Worm (Caenorhabditis elegans) whole organism, early embryonic: ENCODE data around the gene Y37H2A.10.

Experiments used
- B0310.2 ChIP-seq: sonication (generic microtip); optimal IDR thresholded peaks from 2 replicates; lab custom pipeline; 2016; ENCODE audit warnings: mild to moderate bottlenecking, missing genetic modification characterization, missing compliant biosample characterization
- F13C5.2 ChIP-seq: sonication (generic microtip); optimal IDR thresholded peaks from 2 replicates; lab custom pipeline; 2017; ENCODE audit warnings: mild to moderate bottlenecking, missing genetic modification characterization, inconsistent platforms, missing compliant biosample characterization
- aly-1 ChIP-seq: sonication (generic microtip); optimal IDR thresholded peaks from 2 replicates; lab custom pipeline; 2016; ENCODE audit warnings: missing genetic modification characterization, missing compliant biosample characterization
- ama-1 ChIP-seq: fragments of 150-350 bp; optimal IDR thresholded peaks from 2 replicates; lab custom pipeline; 2014
- ceh-36 ChIP-seq: sonication (generic microtip); optimal IDR thresholded peaks from 2 replicates; lab custom pipeline; 2016; ENCODE audit warnings: missing genetic modification characterization, inconsistent platforms, missing compliant biosample characterization
- ets-7 ChIP-seq: sonication (generic microtip); optimal IDR thresholded peaks from 2 replicates; lab custom pipeline; 2016; ENCODE audit warnings: missing genotype, missing genetic modification characterization, missing compliant biosample characterization
- flt-1 ChIP-seq: fragments of 200-800 bp; sonication (Bioruptor generic); IDR thresholded peaks from 2 replicates; pipeline ENCODE4 v1.3.6; 2022; ENCODE audit warnings: missing genetic modification characterization, missing compliant biosample characterization
- hmbx-1 ChIP-seq: sonication (generic microtip); optimal IDR thresholded peaks from 2 replicates; lab custom pipeline; 2016; ENCODE audit warnings: mild to moderate bottlenecking, missing genetic modification characterization, missing compliant biosample characterization
- hmg-4 ChIP-seq: fragments of 200-800 bp; sonication (Bioruptor generic); optimal IDR thresholded peaks from 2 replicates; lab custom pipeline; 2018; ENCODE audit warnings: mild to moderate bottlenecking, missing genetic modification characterization, missing compliant biosample characterization
- hnd-1 ChIP-seq: sonication (generic microtip); optimal IDR thresholded peaks from 2 replicates; lab custom pipeline; 2016; ENCODE audit warnings: missing genetic modification characterization, missing compliant biosample characterization
- pes-1 ChIP-seq: fragments of 200-800 bp; sonication (Bioruptor generic); IDR thresholded peaks from 2 replicates; pipeline ENCODE4 v1.3.6; 2022; ENCODE audit warnings: missing genetic modification reagents, missing genetic modification characterization, missing compliant biosample characterization
- scrt-1 ChIP-seq: fragments of 200-800 bp; sonication (Bioruptor generic); IDR thresholded peaks from 2 replicates; pipeline ENCODE4 v1.3.6; 2022; ENCODE audit warnings: missing genetic modification characterization, missing compliant biosample characterization
- sea-1 ChIP-seq: fragments of 200-800 bp; sonication (Bioruptor generic); conservative IDR thresholded peaks from 2 replicates; pipeline ENCODE4 v1.3.6; 2022; ENCODE audit warnings: missing genetic modification characterization, missing compliant biosample characterization
- tbx-11 ChIP-seq: fragments of 200-800 bp; sonication (Bioruptor generic); IDR thresholded peaks from 2 replicates; pipeline ENCODE4 v1.3.6; 2022; ENCODE audit warnings: missing genetic modification characterization, missing compliant biosample characterization
- tbx-37 ChIP-seq: fragments of 200-800 bp; sonication (Bioruptor generic); conservative IDR thresholded peaks from 2 replicates; pipeline ENCODE4 v1.3.6; 2022; ENCODE audit warnings: missing genetic modification reagents, missing genetic modification characterization, missing compliant biosample characterization
- tra-4 ChIP-seq: sonication (generic microtip); optimal IDR thresholded peaks from 2 replicates; lab custom pipeline; 2017; ENCODE audit warnings: missing genetic modification characterization, missing compliant biosample characterization

Gene Y37H2A.10

ce11 chrV:18184910-18185309, 46.1 kb downstream of the Y37H2A.10 start, which contains the start of gene C31G12.3:
Gene C31G12.3 (plus strand): TSS chrV:18185210.
- TF ChIP-seq tbx-37 (GFP tag; lab: Robert Waterston, UW) (no peak), hnd-1 (no peak), ceh-36 (no peak), pes-1 (GFP tag; lab: Robert Waterston, UW) (no peak), hmbx-1 (tag; lab: Kevin White, UChicago) (no peak), ama-1 (lab: Kevin White, UChicago) (no peak), hmg-4 (GFP tag; lab: Kevin White, UChicago) (no peak), flt-1 (no peak), B0310.2 (no peak), tbx-11 (GFP tag; lab: Robert Waterston, UW) (no peak), F13C5.2 (tag; lab: Kevin White, UChicago) (no peak), tra-4 (no peak), aly-1 (tag; lab: Kevin White, UChicago) (no peak), sea-1 (GFP tag; lab: Robert Waterston, UW) (no peak), scrt-1 (GFP tag; lab: Robert Waterston, UW) (no peak), ets-7 (no peak)

ce11 chrV:18188328-18188727, 49.5 kb downstream of the Y37H2A.10 start, which contains the start of gene clec-245:
Gene clec-245 (minus strand): TSS chrV:18188428.
- TF ChIP-seq hmbx-1 (tag; lab: Kevin White, UChicago) (no peak), tbx-11 (GFP tag; lab: Robert Waterston, UW) (no peak), tra-4 (no peak), aly-1 (tag; lab: Kevin White, UChicago) (no peak), ama-1 (lab: Kevin White, UChicago) (no peak), F13C5.2 (tag; lab: Kevin White, UChicago) (no peak)

- no peak for TF ChIP-seq hnd-1
Measured at ce11 chrV:18189181-18189580, 50.4 kb downstream of the Y37H2A.10 start, which contains the start of gene clec-246. Gene clec-246 (plus strand): TSS chrV:18189481.
